Comparison of ENCODE assay signal across 1 worm cellular context in the genomic region with DNA sequence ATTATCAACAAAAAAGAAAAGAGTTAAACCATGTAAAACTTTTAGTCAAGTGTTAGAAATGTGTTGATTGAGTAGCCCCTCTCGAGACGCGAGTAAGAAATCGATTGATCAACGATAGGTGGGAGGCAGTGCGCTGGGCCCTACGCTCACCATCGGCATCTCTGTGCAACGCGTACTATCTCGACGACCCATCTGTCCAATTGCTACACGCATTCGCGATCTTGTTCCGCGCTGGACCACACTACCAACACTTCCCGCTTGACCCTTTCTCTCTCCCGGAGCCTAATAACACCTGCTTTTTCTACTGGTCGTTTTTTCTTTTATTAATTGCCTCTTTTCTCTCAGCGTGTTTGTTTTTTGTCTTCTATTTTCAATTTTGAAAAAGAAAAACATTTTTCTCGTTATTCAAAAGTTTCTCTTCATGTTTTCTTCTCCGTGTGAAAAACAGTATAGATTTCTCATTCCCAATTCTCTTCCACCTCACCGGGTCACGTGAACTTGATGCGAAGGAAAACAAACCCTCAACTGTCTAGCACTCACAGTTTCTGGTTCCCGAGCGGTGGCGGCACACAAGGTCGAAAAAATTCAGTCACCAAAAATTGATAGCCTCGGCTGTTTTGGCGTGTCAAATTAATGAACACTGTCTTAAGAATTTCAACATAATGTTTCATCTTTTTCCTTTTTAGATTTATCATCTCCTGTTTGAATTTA.
TF ChIP-seq lines count a peak whose summit lies in the region.

No protein-coding gene starts in this region.

TF ChIP-seq in whole organism, L1 larva, 84 proteins besides CTCF, POLR2A, EP300 and RAD21 (continued from another document):
- no peak for TF ChIP-seq nhr-90 (tag; optimal IDR thresholded peaks at IDR 0.05; lab: Kevin White, UChicago; ENCODE audit: poor library complexity)
- peak; percentile 73 for TF ChIP-seq lin-14 (GFP tag; optimal IDR thresholded peaks at IDR 0.05; lab: Kevin White, UChicago)
- no peak for TF ChIP-seq mab-9 (GFP tag; IDR thresholded peaks at IDR 0.05; lab: Robert Waterston, UW)
- TF ChIP-seq fos-1 (tag; optimal IDR thresholded peaks at IDR 0.05; lab: Kevin White, UChicago) = no peak
- no peak for TF ChIP-seq lir-3 (tag; optimal IDR thresholded peaks at IDR 0.05; lab: Kevin White, UChicago; ENCODE audit: poor library complexity)
- TF ChIP-seq ets-5 (GFP tag; IDR thresholded peaks at IDR 0.05; lab: Robert Waterston, UW) = no peak
- TF ChIP-seq nhr-47 (tag; optimal IDR thresholded peaks at IDR 0.05; lab: Kevin White, UChicago) = peak; percentile 1
- no peak for TF ChIP-seq aha-1 (tag; optimal IDR thresholded peaks at IDR 0.05; lab: Kevin White, UChicago)
- no peak for TF ChIP-seq ztf-4 (tag; optimal IDR thresholded peaks at IDR 0.05; lab: Kevin White, UChicago)
- no peak for TF ChIP-seq nhr-237 (tag; optimal IDR thresholded peaks at IDR 0.05; lab: Kevin White, UChicago)
- TF ChIP-seq hlh-4 (tag; optimal IDR thresholded peaks at IDR 0.05; lab: Kevin White, UChicago) = no peak
- no peak for TF ChIP-seq elt-3 (tag; optimal IDR thresholded peaks at IDR 0.05; lab: Kevin White, UChicago)
- peak in 1 of 2 experiments; percentile 18 for TF ChIP-seq lin-35 (GFP tag; optimal IDR thresholded peaks at IDR 0.05; lab: Kevin White, UChicago)
- peak; percentile 60 for TF ChIP-seq nhr-71 (tag; optimal IDR thresholded peaks at IDR 0.05; lab: Kevin White, UChicago)
- TF ChIP-seq nhr-76 (tag; optimal IDR thresholded peaks at IDR 0.05; lab: Kevin White, UChicago) = no peak
- TF ChIP-seq snu-23 (GFP tag; optimal IDR thresholded peaks at IDR 0.05; lab: Kevin White, UChicago) = peak; percentile 56
- TF ChIP-seq blmp-1 (tag; optimal IDR thresholded peaks at IDR 0.05; lab: Kevin White, UChicago) = no peak
- TF ChIP-seq nhr-11 (tag; optimal IDR thresholded peaks at IDR 0.05; lab: Kevin White, UChicago) = no peak
- TF ChIP-seq pqm-1 (tag; optimal IDR thresholded peaks at IDR 0.05; lab: Kevin White, UChicago) = no peak
- TF ChIP-seq ceh-82 (tag; optimal IDR thresholded peaks at IDR 0.05; lab: Kevin White, UChicago) = no peak
- 0 out of 2 replicates have a peak, but pooled peaks have one; percentile 10 for TF ChIP-seq nhr-19 (GFP tag; conservative IDR thresholded peaks at IDR 0.05; lab: Robert Waterston, UW)
- no peak for TF ChIP-seq lin-39 (tag; optimal IDR thresholded peaks at IDR 0.05; lab: Kevin White, UChicago)
- TF ChIP-seq C04F5.9 (tag; optimal IDR thresholded peaks at IDR 0.05; lab: Kevin White, UChicago) = no peak
- no peak for TF ChIP-seq aly-2 (tag; optimal IDR thresholded peaks at IDR 0.05; lab: Kevin White, UChicago)
- no peak for TF ChIP-seq vab-15 (tag; optimal IDR thresholded peaks at IDR 0.05; lab: Kevin White, UChicago)
- no peak for TF ChIP-seq mef-2 (tag; optimal IDR thresholded peaks at IDR 0.05; lab: Kevin White, UChicago)
- no peak for TF ChIP-seq hlh-17 (GFP tag; optimal IDR thresholded peaks at IDR 0.05; lab: Kevin White, UChicago; ENCODE audit: borderline replicate concordance)
- TF ChIP-seq sox-4 (tag; optimal IDR thresholded peaks at IDR 0.05; lab: Kevin White, UChicago) = no peak
- TF ChIP-seq ceh-8 (GFP tag; optimal IDR thresholded peaks at IDR 0.05; lab: Kevin White, UChicago) = no peak
- no peak for TF ChIP-seq fkh-8 (tag; optimal IDR thresholded peaks at IDR 0.05; lab: Kevin White, UChicago)
- no peak for TF ChIP-seq lin-13 (GFP tag; optimal IDR thresholded peaks at IDR 0.05; lab: Kevin White, UChicago)
- no peak for TF ChIP-seq unc-30 (tag; optimal IDR thresholded peaks at IDR 0.05; lab: Kevin White, UChicago)
- TF ChIP-seq lin-15B (tag; optimal IDR thresholded peaks at IDR 0.05; lab: Kevin White, UChicago) = no peak
- TF ChIP-seq rnt-1 (tag; optimal IDR thresholded peaks at IDR 0.05; lab: Kevin White, UChicago) = peak; percentile 71
- no peak for TF ChIP-seq fkh-10 (GFP tag; optimal IDR thresholded peaks at IDR 0.05; lab: Kevin White, UChicago)
- no peak for TF ChIP-seq egl-27 (tag; optimal IDR thresholded peaks at IDR 0.05; lab: Kevin White, UChicago)
- no peak for TF ChIP-seq jun-1 (tag; optimal IDR thresholded peaks at IDR 0.05; lab: Kevin White, UChicago)
- TF ChIP-seq ztf-11 (tag; optimal IDR thresholded peaks at IDR 0.05; lab: Kevin White, UChicago) = no peak
- TF ChIP-seq F16B12.6 (tag; optimal IDR thresholded peaks at IDR 0.05; lab: Kevin White, UChicago) = no peak
- no peak for TF ChIP-seq ceh-63 (GFP tag; optimal IDR thresholded peaks at IDR 0.05; lab: Kevin White, UChicago)
- TF ChIP-seq unc-86 (tag; optimal IDR thresholded peaks at IDR 0.05; lab: Kevin White, UChicago) = no peak
- no peak for TF ChIP-seq ceh-88 (GFP tag; IDR thresholded peaks at IDR 0.05; lab: Robert Waterston, UW)
- no peak for TF ChIP-seq alr-1 (tag; optimal IDR thresholded peaks at IDR 0.05; lab: Kevin White, UChicago; ENCODE audit: borderline replicate concordance)
- no peak for TF ChIP-seq C16A3.4 (tag; optimal IDR thresholded peaks at IDR 0.05; lab: Kevin White, UChicago)
- TF ChIP-seq nhr-84 (tag; optimal IDR thresholded peaks at IDR 0.05; lab: Kevin White, UChicago) = no peak
- no peak for TF ChIP-seq nhr-28 (tag; optimal IDR thresholded peaks at IDR 0.05; lab: Kevin White, UChicago)
- TF ChIP-seq unc-62 (GFP tag; optimal IDR thresholded peaks at IDR 0.05; lab: Kevin White, UChicago) = no peak
- no peak for TF ChIP-seq nhr-12 (tag; optimal IDR thresholded peaks at IDR 0.05; lab: Kevin White, UChicago)
- TF ChIP-seq ama-1 (optimal IDR thresholded peaks at IDR 0.05; lab: Kevin White, UChicago) = no peak
- no peak for TF ChIP-seq unc-98 (GFP tag; IDR thresholded peaks at IDR 0.05; lab: Robert Waterston, UW)
- no peak for TF ChIP-seq egl-13 (tag; optimal IDR thresholded peaks at IDR 0.05; lab: Kevin White, UChicago)
- no peak for TF ChIP-seq tlp-1 (tag; optimal IDR thresholded peaks at IDR 0.05; lab: Kevin White, UChicago)
- peak; percentile 25 for TF ChIP-seq nhr-20 (tag; optimal IDR thresholded peaks at IDR 0.05; lab: Kevin White, UChicago)
- TF ChIP-seq hpl-2 (GFP tag; optimal IDR thresholded peaks at IDR 0.05; lab: Kevin White, UChicago) = no peak
- TF ChIP-seq snpc-4 (tag; optimal IDR thresholded peaks at IDR 0.05; lab: Kevin White, UChicago) = no peak
- TF ChIP-seq zag-1 (tag; optimal IDR thresholded peaks at IDR 0.05; lab: Kevin White, UChicago) = no peak
- TF ChIP-seq pag-3 (tag; optimal IDR thresholded peaks at IDR 0.05; lab: Kevin White, UChicago; ENCODE audit: borderline replicate concordance, insufficient read depth) = no peak
- TF ChIP-seq efl-3 (GFP tag; optimal IDR thresholded peaks at IDR 0.05; lab: Kevin White, UChicago) = no peak
- no peak for TF ChIP-seq Y116A8C.19 (tag; optimal IDR thresholded peaks at IDR 0.05; lab: Kevin White, UChicago; ENCODE audit: borderline replicate concordance)
- TF ChIP-seq lsy-2 (tag; optimal IDR thresholded peaks at IDR 0.05; lab: Kevin White, UChicago) = peak in 1 of 2 experiments; percentile 3
- TF ChIP-seq grh-1 (GFP tag; IDR thresholded peaks at IDR 0.05; lab: Robert Waterston, UW) = no peak
- TF ChIP-seq nhr-85 (tag; lab: Kevin White, UChicago) = peak; percentile 64
- TF ChIP-seq pax-3 (tag; optimal IDR thresholded peaks at IDR 0.05; lab: Kevin White, UChicago) = no peak
- no peak for TF ChIP-seq sup-37 (GFP tag; optimal IDR thresholded peaks at IDR 0.05; lab: Kevin White, UChicago)
- TF ChIP-seq elt-2 (tag; optimal IDR thresholded peaks at IDR 0.05; lab: Kevin White, UChicago) = no peak
- no peak for TF ChIP-seq dpl-1 (GFP tag; optimal IDR thresholded peaks at IDR 0.05; lab: Kevin White, UChicago)
- no peak for TF ChIP-seq C34B4.2 (tag; optimal IDR thresholded peaks at IDR 0.05; lab: Kevin White, UChicago)
- no peak for TF ChIP-seq irx-1 (tag; optimal IDR thresholded peaks at IDR 0.05; lab: Kevin White, UChicago)
